Fruit fly (Drosophila melanogaster) whole organism, embryonic: Measurements from ENCODE around the gene CG33631.

Experiments
- ATbp ChIP-seq: fragments of 200-800 bp; sonication (Bioruptor generic); optimal IDR thresholded peaks from 2 replicates; lab custom pipeline; 2017; ENCODE audit warnings: missing biosample characterization, mild to moderate bottlenecking, missing genetic modification characterization, missing genetic modification reagents
- CG10321 ChIP-seq: fragments of 200-800 bp; sonication (Bioruptor generic); IDR thresholded peaks from 2 replicates; pipeline ENCODE4 v1.3.6; 2022; ENCODE audit warnings: missing biosample characterization, missing genetic modification characterization
- CG10959 ChIP-seq: fragments of 200-800 bp; sonication (Bioruptor generic); IDR thresholded peaks from 2 replicates; pipeline ENCODE4 v1.3.6; 2022; ENCODE audit warnings: missing biosample characterization, missing genetic modification characterization
- CG11695 ChIP-seq: fragments of 200-800 bp; sonication (Bioruptor generic); IDR thresholded peaks from 3 replicates; pipeline ENCODE4 v1.3.6; 2022; ENCODE audit warnings: missing biosample characterization, missing genetic modification characterization
- CG11723 ChIP-seq: fragments of 200-800 bp; sonication (Bioruptor generic); optimal IDR thresholded peaks from 2 replicates; lab custom pipeline; 2017; ENCODE audit warnings: missing biosample characterization, mild to moderate bottlenecking, missing genetic modification characterization
- CG13424 ChIP-seq: fragments of 200-800 bp; sonication (Bioruptor generic); optimal IDR thresholded peaks from 2 replicates; lab custom pipeline; 2019; ENCODE audit warnings: missing biosample characterization, mild to moderate bottlenecking, missing genetic modification characterization, moderate library complexity
- CG13894 ChIP-seq: fragments of 200-800 bp; sonication (Bioruptor generic); optimal IDR thresholded peaks from 3 replicates; lab custom pipeline; 2018; ENCODE audit warnings: missing biosample characterization, mild to moderate bottlenecking, missing genetic modification characterization, moderate library complexity
- CG14965 ChIP-seq: fragments of 200-800 bp; sonication (Bioruptor generic); optimal IDR thresholded peaks from 2 replicates; lab custom pipeline; 2016; ENCODE audit warnings: missing biosample characterization, missing genetic modification characterization, borderline replicate concordance
- CG17186 ChIP-seq: fragments of 200-800 bp; sonication (Bioruptor generic); optimal IDR thresholded peaks from 3 replicates; lab custom pipeline; 2017; ENCODE audit warnings: missing biosample characterization, missing genetic modification reagents, missing genetic modification characterization
- CG18599 ChIP-seq: fragments of 200-800 bp; sonication (Bioruptor generic); optimal IDR thresholded peaks from 3 replicates; lab custom pipeline; 2017; ENCODE audit warnings: missing biosample characterization, missing genetic modification characterization, mild to moderate bottlenecking, moderate library complexity, missing genetic modification reagents
- CG2678 ChIP-seq: fragments of 200-800 bp; sonication (Bioruptor generic); optimal IDR thresholded peaks from 3 replicates; lab custom pipeline; 2019; ENCODE audit warnings: missing biosample characterization, mild to moderate bottlenecking, missing genetic modification characterization, moderate library complexity
- CG2712 ChIP-seq: fragments of 200-800 bp; optimal IDR thresholded peaks from 3 replicates; lab custom pipeline; 2019; ENCODE audit warnings: missing biosample characterization, mild to moderate bottlenecking, missing genetic modification characterization, moderate library complexity
- CG2875 ChIP-seq: fragments of 200-800 bp; sonication (Bioruptor generic); optimal IDR thresholded peaks from 2 replicates; lab custom pipeline; 2017; ENCODE audit warnings: missing biosample characterization, mild to moderate bottlenecking, missing genetic modification characterization, missing genetic modification reagents
- CG32767 ChIP-seq: fragments of 200-800 bp; sonication (Bioruptor generic); IDR thresholded peaks from 2 replicates; pipeline ENCODE4 v1.3.6; 2022; ENCODE audit warnings: missing biosample characterization, missing genetic modification characterization
- CG33213 ChIP-seq: fragments of 200-800 bp; sonication (Bioruptor generic); optimal IDR thresholded peaks from 3 replicates; lab custom pipeline; 2016; ENCODE audit warnings: missing biosample characterization, missing genetic modification characterization
- CG5245 ChIP-seq: fragments of 200-800 bp; sonication (Bioruptor generic); optimal IDR thresholded peaks from 3 replicates; lab custom pipeline; 2016; ENCODE audit warnings: missing biosample characterization, missing genetic modification characterization
- CG6272 ChIP-seq: fragments of 200-800 bp; sonication (Bioruptor generic); IDR thresholded peaks from 2 replicates; pipeline ENCODE4 v1.3.6; 2022; ENCODE audit warnings: missing biosample characterization, missing genetic modification characterization
- CG7357 ChIP-seq: fragments of 200-800 bp; sonication (Bioruptor generic); IDR thresholded peaks from 3 replicates; pipeline ENCODE4 v1.3.6; 2022; ENCODE audit warnings: missing biosample characterization, missing genetic modification characterization
- CG9609 ChIP-seq: fragments of 200-800 bp; sonication (Bioruptor generic); optimal IDR thresholded peaks from 3 replicates; lab custom pipeline; 2016; ENCODE audit warnings: missing biosample characterization, missing genetic modification characterization
- Drgx ChIP-seq: fragments of 200-800 bp; sonication (Bioruptor generic); IDR thresholded peaks from 2 replicates; pipeline ENCODE4 v1.3.6; 2022; ENCODE audit warnings: missing biosample characterization, missing genetic modification characterization
- Fer2 ChIP-seq: fragments of 200-800 bp; sonication (Bioruptor generic); optimal IDR thresholded peaks from 2 replicates; lab custom pipeline; 2018; ENCODE audit warnings: missing biosample characterization, mild to moderate bottlenecking, missing genetic modification characterization, moderate library complexity
- HLH3B ChIP-seq: fragments of 200-800 bp; sonication (Bioruptor generic); IDR thresholded peaks from 2 replicates; pipeline ENCODE4 v1.3.6; 2022; ENCODE audit warnings: missing biosample characterization, missing genetic modification characterization
- HLH4C ChIP-seq: fragments of 200-800 bp; sonication (Bioruptor generic); IDR thresholded peaks from 3 replicates; pipeline ENCODE4 v1.3.6; 2022; ENCODE audit warnings: missing biosample characterization, missing genetic modification characterization; ENCODE audit not compliant: partially characterized antibody
- Hr78 ChIP-seq, 2 experiments: fragments of 200-800 bp in 1 of 2; fragments of >200 bp in 1 of 2; sonication (Bioruptor generic) in 1 of 2; optimal IDR thresholded peaks; 2 replicates each; lab custom pipeline; 2017 to 2019; ENCODE audit warnings: missing biosample characterization in 2 of 2, missing genetic modification characterization in 2 of 2, mild to moderate bottlenecking in 1 of 2, moderate library complexity in 1 of 2
- Mes4 ChIP-seq: fragments of 200-800 bp; sonication (Bioruptor generic); optimal IDR thresholded peaks from 2 replicates; lab custom pipeline; 2016; ENCODE audit warnings: missing biosample characterization, missing genetic modification characterization
- NC2β ChIP-seq: fragments of 200-800 bp; sonication (Bioruptor generic); optimal IDR thresholded peaks from 2 replicates; lab custom pipeline; 2016; ENCODE audit warnings: missing biosample characterization, missing genetic modification characterization
- NFAT ChIP-seq: fragments of 200-800 bp; sonication (Bioruptor generic); IDR thresholded peaks from 2 replicates; pipeline ENCODE4 v1.3.6; 2022; ENCODE audit warnings: missing biosample characterization, missing genetic modification characterization
- Oli ChIP-seq: fragments of 200-800 bp; sonication (Bioruptor generic); optimal IDR thresholded peaks from 2 replicates; lab custom pipeline; 2018; ENCODE audit warnings: missing biosample characterization, mild to moderate bottlenecking, missing genetic modification characterization, moderate library complexity
- Spps ChIP-seq: fragments of 200-800 bp; sonication (Bioruptor generic); optimal IDR thresholded peaks from 2 replicates; lab custom pipeline; 2018; ENCODE audit warnings: missing biosample characterization, mild to moderate bottlenecking, missing genetic modification characterization
- Ssrp ChIP-seq: fragments of 200-800 bp; sonication (Bioruptor generic); optimal IDR thresholded peaks from 2 replicates; lab custom pipeline; 2018; ENCODE audit warnings: missing biosample characterization, mild to moderate bottlenecking, missing genetic modification characterization, moderate library complexity
- Vsx1 ChIP-seq: fragments of 200-800 bp; sonication (Bioruptor generic); optimal IDR thresholded peaks from 2 replicates; lab custom pipeline; 2017; ENCODE audit warnings: missing biosample characterization, mild to moderate bottlenecking, missing genetic modification characterization, missing genetic modification reagents
- ap ChIP-seq: fragments of 200-800 bp; sonication (Bioruptor generic); IDR thresholded peaks from 2 replicates; pipeline ENCODE4 v1.3.6; 2022; ENCODE audit warnings: missing biosample characterization, missing genetic modification characterization
- ash1 ChIP-seq: fragments of 200-800 bp; sonication (Bioruptor generic); optimal IDR thresholded peaks from 2 replicates; lab custom pipeline; 2018; ENCODE audit warnings: missing biosample characterization, mild to moderate bottlenecking, missing genetic modification characterization
- danr ChIP-seq: fragments of 200-800 bp; sonication (Bioruptor generic); IDR thresholded peaks from 2 replicates; pipeline ENCODE4 v1.3.6; 2022; ENCODE audit warnings: missing biosample characterization, missing genetic modification characterization
- emc ChIP-seq: fragments of 200-800 bp; sonication (Bioruptor generic); optimal IDR thresholded peaks from 2 replicates; lab custom pipeline; 2016; ENCODE audit warnings: missing biosample characterization, missing genetic modification characterization
- eyg ChIP-seq: fragments of 200-800 bp; sonication (Bioruptor generic); optimal IDR thresholded peaks from 3 replicates; lab custom pipeline; 2016; ENCODE audit warnings: missing biosample characterization, missing genetic modification characterization
- fd64A ChIP-seq: fragments of 200-800 bp; sonication (Bioruptor generic); optimal IDR thresholded peaks from 3 replicates; lab custom pipeline; 2018; ENCODE audit warnings: missing biosample characterization, mild to moderate bottlenecking, missing genetic modification characterization
- gcm ChIP-seq: fragments of 200-800 bp; sonication (Bioruptor generic); optimal IDR thresholded peaks from 2 replicates; lab custom pipeline; 2019; ENCODE audit warnings: missing biosample characterization, mild to moderate bottlenecking, missing genetic modification characterization, moderate library complexity
- lilli ChIP-seq: fragments of 200-800 bp; sonication (Bioruptor generic); optimal IDR thresholded peaks from 3 replicates; lab custom pipeline; 2016; ENCODE audit warnings: missing biosample characterization, missing genetic modification characterization
- lmd ChIP-seq: fragments of 200-800 bp; sonication (Bioruptor generic); IDR thresholded peaks from 2 replicates; pipeline ENCODE4 v1.3.6; 2022; ENCODE audit warnings: missing biosample characterization, missing genetic modification characterization
- mirr ChIP-seq: fragments of 200-800 bp; sonication (Bioruptor generic); optimal IDR thresholded peaks from 3 replicates; lab custom pipeline; 2018; ENCODE audit warnings: missing biosample characterization, mild to moderate bottlenecking, missing genetic modification characterization
- mld ChIP-seq: fragments of 200-800 bp; sonication (Bioruptor generic); IDR thresholded peaks from 3 replicates; pipeline ENCODE4 v1.3.6; 2022; ENCODE audit warnings: missing biosample characterization, missing genetic modification characterization; ENCODE audit not compliant: partially characterized antibody
- salm ChIP-seq: fragments of 200-800 bp; sonication (Bioruptor generic); optimal IDR thresholded peaks from 2 replicates; lab custom pipeline; 2018; ENCODE audit warnings: missing biosample characterization, mild to moderate bottlenecking, missing genetic modification characterization
- stc ChIP-seq: fragments of 200-800 bp; sonication (Bioruptor generic); IDR thresholded peaks from 2 replicates; pipeline ENCODE4 v1.3.6; 2022; ENCODE audit warnings: missing biosample characterization, missing genetic modification characterization
- tgo ChIP-seq: fragments of 200-800 bp; sonication (Bioruptor generic); IDR thresholded peaks from 3 replicates; pipeline ENCODE4 v1.3.6; 2022; ENCODE audit warnings: missing biosample characterization, missing genetic modification characterization
- tna ChIP-seq: fragments of 200-800 bp; sonication (Bioruptor generic); IDR thresholded peaks from 2 replicates; pipeline ENCODE4 v1.3.6; 2022; ENCODE audit warnings: missing biosample characterization, missing genetic modification characterization; ENCODE audit not compliant: partially characterized antibody
- trh ChIP-seq: fragments of 200-800 bp; sonication (Bioruptor generic); optimal IDR thresholded peaks from 2 replicates; lab custom pipeline; 2016; ENCODE audit warnings: missing biosample characterization, missing genetic modification characterization
- zfh1 ChIP-seq: fragments of 200-800 bp; sonication (Bioruptor generic); IDR thresholded peaks from 3 replicates; pipeline ENCODE4 v1.3.6; 2022; ENCODE audit warnings: missing biosample characterization, missing genetic modification characterization

Gene CG33631

DNA sequence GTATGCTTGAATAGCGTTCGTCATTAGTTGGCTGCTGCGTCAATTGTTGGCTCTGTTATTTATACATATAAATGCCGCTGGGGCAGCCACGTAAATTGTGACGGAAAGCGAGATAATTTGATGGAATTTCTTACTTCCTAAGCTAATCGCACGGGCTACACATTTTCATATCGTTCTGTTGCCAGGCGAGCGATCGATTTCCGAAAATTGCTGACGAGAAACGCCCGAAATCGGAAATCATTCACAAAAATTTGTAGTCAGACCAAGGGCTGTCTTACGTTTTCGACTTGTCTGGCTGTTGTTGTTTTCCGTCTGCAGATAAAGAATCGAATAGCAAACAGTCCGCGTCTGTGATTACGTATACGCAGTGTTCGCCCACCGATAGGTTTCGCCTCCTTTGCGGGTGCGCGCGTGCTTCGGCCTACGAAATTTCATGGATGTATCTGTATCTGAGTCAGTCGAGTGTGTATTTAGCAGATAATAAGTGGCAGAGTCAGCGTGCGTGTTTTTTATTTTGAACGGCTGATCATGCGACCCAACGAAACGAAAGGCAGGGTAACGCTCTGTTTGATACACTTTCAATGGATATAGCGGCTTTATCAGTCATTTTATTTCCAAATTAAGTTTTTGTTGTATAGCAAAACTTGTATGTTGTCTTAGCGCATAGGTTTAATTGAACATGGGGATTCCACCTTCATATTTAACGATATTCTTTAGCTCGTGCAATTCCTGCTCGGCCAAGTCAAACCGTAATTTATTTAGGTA, 33.9 kb downstream of the CG33631 start (continued):
- no peak for TF ChIP-seq NC2β (GFP tag; lab: Kevin White, UChicago)
- no peak for TF ChIP-seq CG33213 (GFP tag; lab: Kevin White, UChicago)
- peak; percentile 41 for TF ChIP-seq fd64A
- TF ChIP-seq Drgx (GFP tag; lab: Robert Waterston, UW): 0 out of 2 replicates have a peak, but pooled peaks have one; percentile 6
- TF ChIP-seq Mes4 (GFP tag; lab: Kevin White, UChicago): no peak
- no peak for TF ChIP-seq tna (GFP tag; lab: Robert Waterston, UW)
- no peak for TF ChIP-seq ash1 (GFP tag; lab: Kevin White, UChicago)
- peak; percentile 44; the same call in 1 of the 2 replicates for TF ChIP-seq CG6272 (GFP tag; lab: Robert Waterston, UW)
- peak; percentile 63 for TF ChIP-seq CG7357 (GFP tag; lab: Robert Waterston, UW)
- TF ChIP-seq Fer2: peak; percentile 43
- 0 out of 2 replicates have a peak, but pooled peaks have one; percentile 40 for TF ChIP-seq ap (GFP tag; lab: Robert Waterston, UW)
- no peak for TF ChIP-seq CG11723 (GFP tag; lab: Kevin White, UChicago)
- peak; percentile 56 for TF ChIP-seq CG13894 (tag; lab: Kevin White, UChicago)
- no peak for TF ChIP-seq CG5245 (GFP tag; lab: Kevin White, UChicago)
- TF ChIP-seq CG13424 (tag; lab: Kevin White, UChicago): peak; percentile 75
- TF ChIP-seq HLH4C (GFP tag; lab: Robert Waterston, UW): no peak
- TF ChIP-seq mld (GFP tag; lab: Robert Waterston, UW): no peak
- peak; percentile 65; the same call in 1 of the 2 replicates for TF ChIP-seq CG32767
- TF ChIP-seq CG9609 (GFP tag; lab: Kevin White, UChicago): peak; percentile 49
- peak; percentile 81 for TF ChIP-seq lilli (GFP tag; lab: Kevin White, UChicago)
- peak; percentile 82 for TF ChIP-seq CG2678 (tag; lab: Kevin White, UChicago)
- no peak for TF ChIP-seq CG17186 (GFP tag; lab: Kevin White, UChicago)
- no peak for TF ChIP-seq danr (GFP tag; lab: Robert Waterston, UW)
- 0 out of 2 replicates have a peak, but pooled peaks have one; percentile 24 for TF ChIP-seq HLH3B
- TF ChIP-seq NFAT (GFP tag; lab: Robert Waterston, UW): peak; percentile 61
- peak; percentile 53; the same call in 2 of the 3 replicates for TF ChIP-seq zfh1 (GFP tag; lab: Robert Waterston, UW)
- no peak for TF ChIP-seq CG14965 (GFP tag; lab: Kevin White, UChicago)
- TF ChIP-seq mirr (GFP tag; lab: Kevin White, UChicago): peak; percentile 93
- no peak for TF ChIP-seq CG10321 (GFP tag; lab: Robert Waterston, UW)
- no peak for TF ChIP-seq CG10959 (GFP tag; lab: Robert Waterston, UW)
- TF ChIP-seq ATbp (GFP tag; lab: Kevin White, UChicago): peak; percentile 51
- peak in 1 of 2 experiments; percentile 88 for TF ChIP-seq Hr78 (GFP tag; optimal IDR thresholded peaks at IDR 0.05; lab: Kevin White, UChicago)
- peak; percentile 34 for TF ChIP-seq trh (GFP tag; lab: Kevin White, UChicago)
- TF ChIP-seq CG2712 (tag; lab: Kevin White, UChicago): peak; percentile 67
- TF ChIP-seq salm (tag; lab: Kevin White, UChicago): peak; percentile 42
- TF ChIP-seq tgo (GFP tag; lab: Robert Waterston, UW): peak; percentile 65; the same call in 2 of the 3 replicates
- peak; percentile 50 for TF ChIP-seq emc (GFP tag; lab: Kevin White, UChicago)
- no peak for TF ChIP-seq Vsx1 (GFP tag; lab: Kevin White, UChicago)
- TF ChIP-seq CG11695 (GFP tag; lab: Robert Waterston, UW): 0 out of 3 replicates have a peak, but pooled peaks have one; percentile 29
- peak; percentile 71 for TF ChIP-seq Oli (tag; lab: Kevin White, UChicago)
- no peak for TF ChIP-seq Spps
- TF ChIP-seq CG2875 (GFP tag; lab: Kevin White, UChicago): peak; percentile 5
- peak; percentile 66 for TF ChIP-seq eyg (GFP tag; lab: Kevin White, UChicago)
- peak; percentile 87 for TF ChIP-seq CG18599 (GFP tag; lab: Kevin White, UChicago)
- peak; percentile 68 for TF ChIP-seq lmd (GFP tag; lab: Robert Waterston, UW)
- TF ChIP-seq Ssrp (tag; lab: Kevin White, UChicago): peak; percentile 48
- peak; percentile 56; the same call in 1 of the 2 replicates for TF ChIP-seq stc (GFP tag; lab: Robert Waterston, UW)
- TF ChIP-seq gcm (GFP tag; lab: Kevin White, UChicago): peak; percentile 24
